Fruit fly (Drosophila melanogaster) whole organism, embryonic: ENCODE data around the gene CG7298.

Experiments
- Aef1 ChIP-seq: fragments of 200-800 bp; sonication (Bioruptor generic); IDR thresholded peaks from 3 replicates; pipeline ENCODE4 v1.3.6; 2022; ENCODE audit warnings: missing biosample characterization, missing genetic modification characterization
- CG11398 ChIP-seq: fragments of 200-800 bp; sonication (Bioruptor generic); optimal IDR thresholded peaks from 2 replicates; lab custom pipeline; 2016; ENCODE audit warnings: missing biosample characterization, missing genetic modification characterization
- CG11695 ChIP-seq: fragments of 200-800 bp; sonication (Bioruptor generic); IDR thresholded peaks from 3 replicates; pipeline ENCODE4 v1.3.6; 2022; ENCODE audit warnings: missing biosample characterization, missing genetic modification characterization
- CG17359 ChIP-seq: fragments of 200-800 bp; sonication (Bioruptor generic); optimal IDR thresholded peaks from 3 replicates; lab custom pipeline; 2018; ENCODE audit warnings: missing biosample characterization, mild to moderate bottlenecking, missing genetic modification characterization, moderate library complexity
- CG2875 ChIP-seq: fragments of 200-800 bp; sonication (Bioruptor generic); optimal IDR thresholded peaks from 2 replicates; lab custom pipeline; 2017; ENCODE audit warnings: missing biosample characterization, mild to moderate bottlenecking, missing genetic modification characterization, missing genetic modification reagents
- CG30403 ChIP-seq: fragments of 200-800 bp; sonication (Bioruptor generic); optimal IDR thresholded peaks from 3 replicates; lab custom pipeline; 2016; ENCODE audit warnings: missing biosample characterization, missing genetic modification characterization
- CG3163 ChIP-seq: fragments of 200-800 bp; sonication (Bioruptor generic); optimal IDR thresholded peaks from 3 replicates; lab custom pipeline; 2016; ENCODE audit warnings: missing biosample characterization, missing genetic modification characterization
- CG5953 ChIP-seq: fragments of 200-800 bp; sonication (Bioruptor generic); IDR thresholded peaks from 2 replicates; pipeline ENCODE4 v1.3.6; 2022; ENCODE audit warnings: missing biosample characterization, missing genetic modification characterization
- CG6254 ChIP-seq: fragments of 200-800 bp; sonication (Bioruptor generic); optimal IDR thresholded peaks from 3 replicates; lab custom pipeline; 2017; ENCODE audit warnings: mild to moderate bottlenecking, missing biosample characterization, missing genetic modification reagents, missing genetic modification characterization
- CG7556 ChIP-seq: fragments of 200-800 bp; sonication (Bioruptor generic); optimal IDR thresholded peaks from 2 replicates; lab custom pipeline; 2017; ENCODE audit warnings: missing biosample characterization, mild to moderate bottlenecking, missing genetic modification characterization
- CG7745 ChIP-seq: fragments of 200-800 bp; sonication (Bioruptor generic); optimal IDR thresholded peaks from 2 replicates; lab custom pipeline; 2018; ENCODE audit warnings: missing biosample characterization, mild to moderate bottlenecking, missing genetic modification characterization, moderate library complexity
- CG8924 ChIP-seq: fragments of 200-800 bp; optimal IDR thresholded peaks from 3 replicates; lab custom pipeline; 2019; ENCODE audit warnings: missing biosample characterization, mild to moderate bottlenecking, missing genetic modification characterization, moderate library complexity
- CG9797 ChIP-seq: fragments of 200-800 bp; sonication (Bioruptor generic); optimal IDR thresholded peaks from 3 replicates; lab custom pipeline; 2018; ENCODE audit warnings: missing biosample characterization, mild to moderate bottlenecking, missing genetic modification characterization
- D19A ChIP-seq: fragments of 200-800 bp; optimal IDR thresholded peaks from 3 replicates; lab custom pipeline; 2019; ENCODE audit warnings: missing biosample characterization, mild to moderate bottlenecking, missing genetic modification characterization, moderate library complexity
- Deaf1 ChIP-seq: fragments of 200-800 bp; optimal IDR thresholded peaks from 3 replicates; lab custom pipeline; 2019; ENCODE audit warnings: missing biosample characterization, mild to moderate bottlenecking, missing genetic modification characterization, moderate library complexity
- Dek ChIP-seq: fragments of 200-800 bp; sonication (Bioruptor generic); optimal IDR thresholded peaks from 3 replicates; lab custom pipeline; 2019; ENCODE audit warnings: missing biosample characterization, mild to moderate bottlenecking, missing genetic modification characterization, moderate library complexity
- Drgx ChIP-seq: fragments of 200-800 bp; sonication (Bioruptor generic); IDR thresholded peaks from 2 replicates; pipeline ENCODE4 v1.3.6; 2022; ENCODE audit warnings: missing biosample characterization, missing genetic modification characterization
- Kr ChIP-seq: fragments of 200-800 bp; sonication (Bioruptor generic); optimal IDR thresholded peaks from 2 replicates; lab custom pipeline; 2017; ENCODE audit warnings: missing biosample characterization, mild to moderate bottlenecking, missing genetic modification characterization
- Mad ChIP-seq: fragments of 200-800 bp; sonication (Bioruptor generic); optimal IDR thresholded peaks from 2 replicates; lab custom pipeline; 2016; ENCODE audit warnings: missing biosample characterization, missing genetic modification characterization
- Neu2 ChIP-seq: fragments of 200-800 bp; sonication (Bioruptor generic); optimal IDR thresholded peaks from 3 replicates; lab custom pipeline; 2016; ENCODE audit warnings: missing biosample characterization, missing genetic modification characterization, borderline replicate concordance
- Nf-YA ChIP-seq: fragments of 200-800 bp; sonication (Bioruptor generic); IDR thresholded peaks from 2 replicates; pipeline ENCODE4 v1.3.6; 2022; ENCODE audit warnings: missing biosample characterization, missing genetic modification characterization
- Nf-YC ChIP-seq: fragments of 200-800 bp; optimal IDR thresholded peaks from 3 replicates; lab custom pipeline; 2019; ENCODE audit warnings: missing biosample characterization, mild to moderate bottlenecking, missing genetic modification characterization, moderate library complexity
- Ssrp ChIP-seq: fragments of 200-800 bp; sonication (Bioruptor generic); optimal IDR thresholded peaks from 2 replicates; lab custom pipeline; 2018; ENCODE audit warnings: missing biosample characterization, mild to moderate bottlenecking, missing genetic modification characterization, moderate library complexity
- Trl ChIP-seq, 3 experiments: fragments of >200 bp in 2 of 3; fragments of 200-800 bp in 1 of 3; sonication (Bioruptor generic) in 1 of 3; optimal IDR thresholded peaks; 2 replicates in 1 of 3; 3 replicates in 2 of 3; lab custom pipeline; 2016 to 2017; ENCODE audit warnings: missing biosample characterization in 1 of 3, missing genetic modification characterization in 1 of 3
- ato ChIP-seq: fragments of 200-800 bp; sonication (Bioruptor generic); IDR thresholded peaks from 2 replicates; pipeline ENCODE4 v1.3.6; 2022; ENCODE audit warnings: missing biosample characterization, missing genetic modification characterization; ENCODE audit not compliant: partially characterized antibody
- caup ChIP-seq: fragments of 200-800 bp; sonication (Bioruptor generic); optimal IDR thresholded peaks from 3 replicates; lab custom pipeline; 2017; ENCODE audit warnings: missing biosample characterization, mild to moderate bottlenecking, missing genetic modification characterization, moderate library complexity; ENCODE audit not compliant: severe bottlenecking
- ci ChIP-seq: fragments of 200-800 bp; sonication (Bioruptor generic); IDR thresholded peaks from 3 replicates; pipeline ENCODE4 v1.3.6; 2022; ENCODE audit warnings: missing biosample characterization, missing genetic modification characterization
- crp ChIP-seq, 2 experiments: fragments of 200-800 bp; sonication (Bioruptor generic); optimal IDR thresholded peaks; 2 replicates in 1 of 2; 3 replicates in 1 of 2; lab custom pipeline; 2017; ENCODE audit warnings: missing biosample characterization in 2 of 2, missing genetic modification characterization in 2 of 2, mild to moderate bottlenecking in 1 of 2, moderate library complexity in 1 of 2
- dm ChIP-seq: fragments of 200-800 bp; sonication (Bioruptor generic); optimal IDR thresholded peaks from 3 replicates; lab custom pipeline; 2016; ENCODE audit warnings: missing biosample characterization, missing genetic modification characterization
- dpn ChIP-seq, 2 experiments: fragments of 200-800 bp; sonication (Bioruptor generic); optimal IDR thresholded peaks; 3 replicates each; lab custom pipeline; 2016; ENCODE audit warnings: missing biosample characterization in 2 of 2, missing genetic modification characterization in 2 of 2
- exex ChIP-seq: fragments of 200-800 bp; sonication (Bioruptor generic); optimal IDR thresholded peaks from 4 replicates; lab custom pipeline; 2018; ENCODE audit warnings: missing biosample characterization, mild to moderate bottlenecking, missing genetic modification characterization, moderate library complexity
- eyg ChIP-seq: fragments of 200-800 bp; sonication (Bioruptor generic); optimal IDR thresholded peaks from 3 replicates; lab custom pipeline; 2016; ENCODE audit warnings: missing biosample characterization, missing genetic modification characterization
- fru ChIP-seq: fragments of >200 bp; optimal IDR thresholded peaks from 2 replicates; lab custom pipeline; 2017
- her ChIP-seq: fragments of 200-800 bp; sonication (Bioruptor generic); optimal IDR thresholded peaks from 2 replicates; lab custom pipeline; 2016; ENCODE audit warnings: missing biosample characterization, missing genetic modification characterization
- ken ChIP-seq: fragments of 200-800 bp; sonication (Bioruptor generic); IDR thresholded peaks from 3 replicates; pipeline ENCODE4 v1.3.6; 2022; ENCODE audit warnings: missing biosample characterization, missing genetic modification characterization
- lmd ChIP-seq: fragments of 200-800 bp; sonication (Bioruptor generic); IDR thresholded peaks from 2 replicates; pipeline ENCODE4 v1.3.6; 2022; ENCODE audit warnings: missing biosample characterization, missing genetic modification characterization
- luna ChIP-seq: fragments of 200-800 bp; sonication (Bioruptor generic); optimal IDR thresholded peaks from 2 replicates; lab custom pipeline; 2016; ENCODE audit warnings: missing biosample characterization, missing genetic modification characterization
- nerfin-2 ChIP-seq: fragments of 200-800 bp; sonication (Bioruptor generic); IDR thresholded peaks from 2 replicates; pipeline ENCODE4 v1.3.6; 2022; ENCODE audit warnings: missing biosample characterization, missing genetic modification characterization; ENCODE audit not compliant: partially characterized antibody
- pum ChIP-seq: fragments of 200-800 bp; sonication (Bioruptor generic); optimal IDR thresholded peaks from 2 replicates; lab custom pipeline; 2016; ENCODE audit warnings: missing biosample characterization, missing genetic modification characterization
- repo ChIP-seq: fragments of 200-800 bp; sonication (Bioruptor generic); optimal IDR thresholded peaks from 2 replicates; lab custom pipeline; 2016; ENCODE audit warnings: missing biosample characterization, missing genetic modification characterization
- row ChIP-seq: fragments of 200-800 bp; sonication (Bioruptor generic); IDR thresholded peaks from 3 replicates; pipeline ENCODE4 v1.3.6; 2022; ENCODE audit warnings: missing biosample characterization, missing genetic modification characterization
- sc ChIP-seq, 3 experiments: fragments of >200 bp in 2 of 3; fragments of 200-800 bp in 1 of 3; sonication (Bioruptor generic) in 1 of 3; optimal IDR thresholded peaks; 2 replicates in 2 of 3; 3 replicates in 1 of 3; lab custom pipeline; 2017; ENCODE audit warnings: mild to moderate bottlenecking in 1 of 3, missing biosample characterization in 1 of 3, missing genetic modification characterization in 1 of 3, missing genetic modification reagents in 1 of 3
- slbo ChIP-seq: fragments of 200-800 bp; sonication (Bioruptor generic); IDR thresholded peaks from 2 replicates; pipeline ENCODE4 v1.3.6; 2022; ENCODE audit warnings: missing biosample characterization, missing genetic modification characterization
- sqz ChIP-seq: fragments of 200-800 bp; sonication (Bioruptor generic); optimal IDR thresholded peaks from 3 replicates; lab custom pipeline; 2018; ENCODE audit warnings: missing biosample characterization, mild to moderate bottlenecking, missing genetic modification characterization
- sug ChIP-seq: fragments of 200-800 bp; optimal IDR thresholded peaks from 2 replicates; lab custom pipeline; 2019; ENCODE audit warnings: missing biosample characterization, mild to moderate bottlenecking, missing genetic modification characterization, moderate library complexity
- wor ChIP-seq: fragments of 200-800 bp; sonication (Bioruptor generic); IDR thresholded peaks from 2 replicates; pipeline ENCODE4 v1.3.6; 2022; ENCODE audit warnings: missing biosample characterization, missing genetic modification characterization
- zen ChIP-seq: fragments of 200-800 bp; sonication (Bioruptor generic); optimal IDR thresholded peaks from 3 replicates; lab custom pipeline; 2018; ENCODE audit warnings: missing biosample characterization, mild to moderate bottlenecking, missing genetic modification characterization, moderate library complexity
- zen2 ChIP-seq: fragments of 200-800 bp; sonication (Bioruptor generic); IDR thresholded peaks from 3 replicates; pipeline ENCODE4 v1.3.6; 2022; ENCODE audit warnings: missing biosample characterization, missing genetic modification characterization; ENCODE audit not compliant: partially characterized antibody

CG7298 gene

dm6 chr3L:20183345-20184088 is 20.0 kb downstream of the CG7298 start (continued):
- peak; percentile 58 for TF ChIP-seq CG30403 (GFP tag; lab: Kevin White, UChicago)
- no peak for TF ChIP-seq CG5953 (GFP tag; lab: Robert Waterston, UW)
- peak; percentile 25 for TF ChIP-seq CG2875
- TF ChIP-seq caup (GFP tag; lab: Kevin White, UChicago): peak; percentile 27
- no peak for TF ChIP-seq CG3163 (GFP tag; lab: Kevin White, UChicago)
- TF ChIP-seq ato (GFP tag; lab: Robert Waterston, UW): no peak
- no peak for TF ChIP-seq ken (GFP tag; lab: Robert Waterston, UW)
- peak in 1 of 2 experiments; percentile 17 for TF ChIP-seq dpn (GFP tag; optimal IDR thresholded peaks at IDR 0.05; lab: Kevin White, UChicago)
- no peak for TF ChIP-seq Kr (GFP tag; lab: Kevin White, UChicago)
- TF ChIP-seq CG9797 (GFP tag; lab: Kevin White, UChicago): no peak
- TF ChIP-seq Drgx (GFP tag; lab: Robert Waterston, UW): peak; percentile 56
- TF ChIP-seq Nf-YA (GFP tag; lab: Robert Waterston, UW): no peak; the same call in 1 of the 2 replicates
- no peak for TF ChIP-seq crp (GFP tag; optimal IDR thresholded peaks at IDR 0.05; lab: Kevin White, UChicago)
- TF ChIP-seq Trl (optimal IDR thresholded peaks at IDR 0.05; lab: Kevin White, UChicago): no peak
- TF ChIP-seq Trl (GFP tag; optimal IDR thresholded peaks at IDR 0.05; lab: Kevin White, UChicago): no peak
- TF ChIP-seq exex (tag; lab: Kevin White, UChicago): no peak
- TF ChIP-seq dm (GFP tag; lab: Kevin White, UChicago): no peak
- no peak for TF ChIP-seq Mad (GFP tag; lab: Kevin White, UChicago)
- no peak for TF ChIP-seq eyg (GFP tag; lab: Kevin White, UChicago)
- TF ChIP-seq ci (GFP tag; lab: Robert Waterston, UW): no peak
- no peak for TF ChIP-seq CG7745 (tag; lab: Kevin White, UChicago)
- no peak for TF ChIP-seq sqz (GFP tag; lab: Kevin White, UChicago)
- TF ChIP-seq CG11398 (GFP tag; lab: Kevin White, UChicago): no peak
- TF ChIP-seq Nf-YC (tag; lab: Kevin White, UChicago): no peak
- no peak for TF ChIP-seq Neu2
- TF ChIP-seq D19A (tag; lab: Kevin White, UChicago): peak; percentile 11
- TF ChIP-seq luna (GFP tag; lab: Kevin White, UChicago): no peak
- TF ChIP-seq slbo (GFP tag; lab: Robert Waterston, UW): peak; percentile 67
- peak; percentile 43; the same call in 2 of the 3 replicates for TF ChIP-seq Aef1 (GFP tag; lab: Robert Waterston, UW)
- no peak for TF ChIP-seq zen2 (GFP tag; lab: Robert Waterston, UW)
- TF ChIP-seq fru: no peak
- no peak for TF ChIP-seq pum (GFP tag; lab: Kevin White, UChicago)
- no peak for TF ChIP-seq repo
- peak; percentile 71 for TF ChIP-seq row (GFP tag; lab: Robert Waterston, UW)
- TF ChIP-seq nerfin-2: no peak
- peak; percentile 54 for TF ChIP-seq Ssrp
- no peak for TF ChIP-seq her (GFP tag; lab: Kevin White, UChicago)
- TF ChIP-seq zen: peak; percentile 20
- peak; percentile 28 for TF ChIP-seq Dek
- peak; percentile 41; the same call in 1 of the 2 replicates for TF ChIP-seq lmd (GFP tag; lab: Robert Waterston, UW)
- peak; percentile 52; the same call in 1 of the 3 replicates for TF ChIP-seq CG11695 (GFP tag; lab: Robert Waterston, UW)
- TF ChIP-seq Deaf1 (tag; lab: Kevin White, UChicago): peak; percentile 21
- TF ChIP-seq CG8924 (tag; lab: Kevin White, UChicago): peak; percentile 31
- no peak for TF ChIP-seq sc (optimal IDR thresholded peaks at IDR 0.05; lab: Kevin White, UChicago)
- TF ChIP-seq sc (GFP tag; optimal IDR thresholded peaks at IDR 0.05; lab: Kevin White, UChicago): peak; percentile 40
- peak; percentile 67 for TF ChIP-seq CG7556
- TF ChIP-seq wor (GFP tag; lab: Robert Waterston, UW): no peak
- TF ChIP-seq CG17359: peak; percentile 58
- no peak for TF ChIP-seq CG6254 (GFP tag; lab: Kevin White, UChicago)
- TF ChIP-seq sug (tag; lab: Kevin White, UChicago): no peak
